Fruit fly (Drosophila melanogaster) whole organism: ENCODE results near the gene TTLL1B.

ENCODE experiments used
- CG8478 ChIP-seq: fragments of >200 bp; optimal IDR thresholded peaks from 2 replicates; lab custom pipeline; 2018; ENCODE audit warnings: inconsistent platforms
- Dll ChIP-seq: fragments of >200 bp; optimal IDR thresholded peaks from 2 replicates; lab custom pipeline; 2017
- EcR ChIP-seq, 2 experiments: fragments of >200 bp; optimal IDR thresholded peaks; 2 replicates each; lab custom pipeline; 2017; ENCODE audit warnings: missing biosample characterization in 2 of 2, missing genetic modification characterization in 2 of 2, missing genetic modification reagents in 2 of 2
- pan ChIP-seq: fragments of >200 bp; optimal IDR thresholded peaks from 2 replicates; lab custom pipeline; 2017
- psq ChIP-seq: fragments of >200 bp; optimal IDR thresholded peaks from 2 replicates; lab custom pipeline; 2017
- usp ChIP-seq: fragments of >200 bp; optimal IDR thresholded peaks from 2 replicates; lab custom pipeline; 2017; ENCODE audit warnings: missing biosample characterization, missing genetic modification characterization, mixed read lengths

The TTLL1B gene

dm6 chr3L:4696380-4696779 lies 48.3 kb downstream of the TTLL1B start:
- no peak for TF ChIP-seq EcR (GFP tag; optimal IDR thresholded peaks at IDR 0.05; lab: Kevin White, UChicago)
- no peak for TF ChIP-seq CG8478 (lab: Kevin White, UChicago)
- TF ChIP-seq psq (lab: Kevin White, UChicago), result no peak
- no peak for TF ChIP-seq pan (lab: Kevin White, UChicago)
- no peak for TF ChIP-seq Dll (lab: Kevin White, UChicago)
- no peak for TF ChIP-seq usp

dm6 chr3L:4697301-4697700 lies 49.2 kb downstream of the TTLL1B start, which contains the start of gene CG13713:
Gene CG13713 (plus strand): TSS chr3L:4697601.
- TF ChIP-seq psq (lab: Kevin White, UChicago), result no peak
- no peak for TF ChIP-seq EcR (GFP tag; optimal IDR thresholded peaks at IDR 0.05; lab: Kevin White, UChicago)
- TF ChIP-seq Dll (lab: Kevin White, UChicago), result no peak
- no peak for TF ChIP-seq CG8478 (lab: Kevin White, UChicago)
- TF ChIP-seq usp, result no peak
- no peak for TF ChIP-seq pan (lab: Kevin White, UChicago)

dm6 chr3L:4698032-4698431 lies 50.0 kb downstream of the TTLL1B start:
- no peak for TF ChIP-seq EcR (GFP tag; optimal IDR thresholded peaks at IDR 0.05; lab: Kevin White, UChicago)
- no peak for TF ChIP-seq Dll (lab: Kevin White, UChicago)
- TF ChIP-seq usp, result no peak
- TF ChIP-seq pan (lab: Kevin White, UChicago), result no peak
- TF ChIP-seq CG8478 (lab: Kevin White, UChicago), result no peak
- TF ChIP-seq psq (lab: Kevin White, UChicago), result no peak

DNA sequence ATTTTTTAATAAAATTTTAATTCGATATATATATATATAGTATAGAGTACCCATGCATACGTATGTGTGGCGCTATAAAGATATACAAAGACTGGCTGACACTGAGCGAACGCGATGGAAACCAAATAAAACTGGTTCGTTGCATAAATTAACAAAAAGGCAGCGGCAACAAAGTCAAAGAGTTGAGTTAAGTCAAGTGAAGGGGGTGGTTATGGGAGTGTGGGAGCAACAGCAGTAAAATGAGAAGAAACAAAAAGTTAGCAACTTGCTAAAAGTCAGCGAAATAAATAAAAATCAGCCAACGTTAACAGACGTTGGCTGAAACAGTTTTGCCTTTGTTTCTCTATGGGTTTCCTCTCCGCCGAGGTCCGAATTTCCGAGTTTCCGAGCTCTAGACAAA lies 50.4 kb downstream of the TTLL1B start:
- TF ChIP-seq usp (no peak), EcR (GFP tag; optimal IDR thresholded peaks at IDR 0.05; lab: Kevin White, UChicago) (no peak), psq (lab: Kevin White, UChicago) (no peak), CG8478 (lab: Kevin White, UChicago) (no peak), pan (lab: Kevin White, UChicago) (no peak), Dll (lab: Kevin White, UChicago) (no peak)
